Worm (Caenorhabditis elegans) whole organism, L2 larva: ENCODE measurements around the gene camt-1.

Experiments
- C34F6.9 ChIP-seq: fragments of 150-350 bp; optimal IDR thresholded peaks from 2 replicates; lab custom pipeline; 2014; ENCODE audit warnings: missing biosample characterization, missing genetic modification characterization
- F13H6.1 ChIP-seq: sonication (generic microtip); optimal IDR thresholded peaks from 2 replicates; lab custom pipeline; 2016; ENCODE audit warnings: missing genetic modification characterization, missing compliant biosample characterization
- R02D3.7 ChIP-seq: fragments of 150-350 bp; optimal IDR thresholded peaks from 2 replicates; lab custom pipeline; 2014; ENCODE audit warnings: missing biosample characterization, missing genetic modification characterization
- aly-2 ChIP-seq: fragments of 150-350 bp; optimal IDR thresholded peaks from 2 replicates; lab custom pipeline; 2014; ENCODE audit warnings: missing biosample characterization, missing genetic modification characterization
- ama-1 ChIP-seq: fragments of 150-350 bp; optimal IDR thresholded peaks from 2 replicates; lab custom pipeline; 2018; ENCODE audit warnings: inconsistent platforms
- blmp-1 ChIP-seq: sonication (generic microtip); optimal IDR thresholded peaks from 2 replicates; lab custom pipeline; 2017; ENCODE audit warnings: missing genetic modification characterization, mild to moderate bottlenecking, missing compliant biosample characterization, antibody characterized with exemption, moderate library complexity; ENCODE audit not compliant: insufficient read depth
- ceh-16 ChIP-seq: fragments of 150-350 bp; optimal IDR thresholded peaks from 2 replicates; lab custom pipeline; 2014; ENCODE audit warnings: missing biosample characterization, missing genetic modification characterization
- egl-27 ChIP-seq: sonication (generic microtip); optimal IDR thresholded peaks from 3 replicates; lab custom pipeline; 2017; ENCODE audit warnings: missing biosample characterization, missing genetic modification reagents, missing genetic modification characterization
- elt-1 ChIP-seq: fragments of 150-350 bp; optimal IDR thresholded peaks from 2 replicates; lab custom pipeline; 2014; ENCODE audit warnings: missing biosample characterization, missing genetic modification characterization
- fos-1 ChIP-seq: fragments of 150-350 bp; optimal IDR thresholded peaks from 2 replicates; lab custom pipeline; 2014; ENCODE audit warnings: missing biosample characterization, missing genetic modification characterization
- lin-11 ChIP-seq: fragments of 150-350 bp; sonication (generic microtip); optimal IDR thresholded peaks from 2 replicates; lab custom pipeline; 2014; ENCODE audit warnings: missing biosample characterization, missing genetic modification characterization, inconsistent platforms, mixed read lengths
- lin-13 ChIP-seq: fragments of 150-350 bp; optimal IDR thresholded peaks from 2 replicates; lab custom pipeline; 2014; ENCODE audit warnings: missing biosample characterization, missing genetic modification reagents, missing genetic modification characterization
- lsy-2 ChIP-seq, 2 experiments: fragments of 150-350 bp in 1 of 2; sonication (generic microtip) in 1 of 2; optimal IDR thresholded peaks; 2 replicates each; lab custom pipeline; 2014 to 2017; ENCODE audit warnings: missing biosample characterization in 2 of 2, missing genetic modification characterization in 2 of 2
- mdl-1 ChIP-seq, 2 experiments: fragments of 150-350 bp in 1 of 2; sonication (generic microtip) in 1 of 2; optimal IDR thresholded peaks; 2 replicates each; lab custom pipeline; 2017; ENCODE audit warnings: missing biosample characterization in 2 of 2, missing genetic modification characterization in 2 of 2
- nhr-11 ChIP-seq: fragments of 150-350 bp; optimal IDR thresholded peaks from 2 replicates; lab custom pipeline; 2014; ENCODE audit warnings: missing biosample characterization, missing genetic modification characterization
- nhr-12 ChIP-seq: fragments of 150-350 bp; optimal IDR thresholded peaks from 2 replicates; lab custom pipeline; 2014; ENCODE audit warnings: missing biosample characterization, missing genetic modification characterization
- nhr-129 ChIP-seq: fragments of 150-350 bp; optimal IDR thresholded peaks from 2 replicates; lab custom pipeline; 2014; ENCODE audit warnings: missing biosample characterization, missing genetic modification characterization
- nhr-237 ChIP-seq: fragments of 150-350 bp; optimal IDR thresholded peaks from 2 replicates; lab custom pipeline; 2014; ENCODE audit warnings: missing biosample characterization, missing genetic modification characterization
- nhr-25 ChIP-seq: fragments of 150-350 bp; sonication (generic microtip); optimal IDR thresholded peaks from 3 replicates; lab custom pipeline; 2014; ENCODE audit warnings: missing biosample characterization, missing genetic modification characterization
- nhr-6 ChIP-seq: fragments of 150-350 bp; optimal IDR thresholded peaks from 2 replicates; lab custom pipeline; 2014; ENCODE audit warnings: missing biosample characterization, missing genetic modification characterization
- nhr-77 ChIP-seq: fragments of 150-350 bp; optimal IDR thresholded peaks from 2 replicates; lab custom pipeline; 2014; ENCODE audit warnings: missing biosample characterization, missing genetic modification characterization
- peb-1 ChIP-seq: fragments of 150-350 bp; optimal IDR thresholded peaks from 2 replicates; lab custom pipeline; 2014; ENCODE audit warnings: missing biosample characterization, missing genetic modification characterization
- sem-4 ChIP-seq: fragments of 150-350 bp; optimal IDR thresholded peaks from 2 replicates; lab custom pipeline; 2014; ENCODE audit warnings: missing biosample characterization, missing genetic modification reagents, missing genetic modification characterization
- skn-1 ChIP-seq: sonication (generic microtip); optimal IDR thresholded peaks from 2 replicates; lab custom pipeline; 2017; ENCODE audit warnings: missing biosample characterization, missing genetic modification characterization
- sma-3 ChIP-seq: sonication (generic microtip); optimal IDR thresholded peaks from 2 replicates; lab custom pipeline; 2016; ENCODE audit warnings: missing genetic modification reagents, missing genetic modification characterization, missing compliant biosample characterization
- sma-9 ChIP-seq, 2 experiments: fragments of 150-350 bp in 1 of 2; sonication (generic microtip) in 1 of 2; optimal IDR thresholded peaks; 2 replicates each; lab custom pipeline; 2014 to 2016; ENCODE audit warnings: missing genetic modification characterization in 2 of 2, mild to moderate bottlenecking in 1 of 2, missing biosample characterization in 1 of 2, missing compliant biosample characterization in 1 of 2, missing genetic modification reagents in 1 of 2, moderate library complexity in 1 of 2
- unc-39 ChIP-seq: fragments of 150-350 bp; optimal IDR thresholded peaks from 2 replicates; lab custom pipeline; 2014; ENCODE audit warnings: missing biosample characterization, missing genetic modification characterization
- zag-1 ChIP-seq: fragments of 150-350 bp; optimal IDR thresholded peaks from 2 replicates; lab custom pipeline; 2014; ENCODE audit warnings: missing biosample characterization, missing genetic modification characterization
- ztf-1 ChIP-seq: fragments of 200-800 bp; sonication (Bioruptor generic); conservative IDR thresholded peaks from 2 replicates; pipeline ENCODE4 v1.3.6; 2022; ENCODE audit warnings: missing genetic modification characterization, missing compliant biosample characterization
- ztf-11 ChIP-seq: sonication (generic microtip); optimal IDR thresholded peaks from 2 replicates; lab custom pipeline; 2017; ENCODE audit warnings: missing biosample characterization, missing genetic modification characterization

The camt-1 gene

DNA sequence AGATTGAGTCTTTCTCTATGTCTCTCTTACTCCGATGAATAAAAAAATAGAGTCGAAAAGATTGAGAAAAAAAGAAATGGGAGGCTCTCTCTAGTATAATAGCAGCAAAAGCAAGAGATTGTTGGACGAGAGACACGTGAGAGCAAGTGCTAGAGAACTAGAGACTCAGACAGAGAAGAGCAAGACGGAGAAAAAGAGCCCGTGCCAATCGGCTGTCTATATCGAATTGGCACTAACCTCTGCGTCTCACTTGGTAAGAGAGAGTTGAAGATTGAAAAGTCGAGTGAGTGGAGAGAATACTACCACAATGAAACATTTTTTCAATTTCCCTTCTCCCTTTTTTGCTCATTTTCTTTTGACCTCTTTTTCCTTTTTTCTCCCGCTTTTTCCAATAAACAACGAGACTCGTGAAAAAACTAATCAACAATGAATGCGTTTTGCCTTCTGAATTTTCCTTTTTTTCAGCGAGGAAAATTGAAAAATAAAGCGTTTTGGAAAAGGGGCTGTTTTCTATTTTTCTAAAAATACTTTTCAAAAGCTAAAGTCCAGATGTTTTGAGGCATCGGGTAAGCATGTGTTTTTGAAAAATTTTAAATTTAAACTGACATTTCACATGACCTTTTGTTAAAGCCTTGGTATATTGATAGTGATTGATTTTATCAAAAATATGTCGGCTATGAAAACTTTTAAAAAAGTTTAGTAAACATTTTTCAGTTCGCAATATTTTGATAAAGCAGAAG, 1.8 kb upstream of the camt-1 start (continued):
- TF ChIP-seq unc-39 (tag; lab: Kevin White, UChicago) (no peak), sem-4 (peak; percentile 60), ztf-1 (GFP tag; lab: Robert Waterston, UW) (no peak), nhr-11 (tag; lab: Kevin White, UChicago) (no peak)

DNA sequence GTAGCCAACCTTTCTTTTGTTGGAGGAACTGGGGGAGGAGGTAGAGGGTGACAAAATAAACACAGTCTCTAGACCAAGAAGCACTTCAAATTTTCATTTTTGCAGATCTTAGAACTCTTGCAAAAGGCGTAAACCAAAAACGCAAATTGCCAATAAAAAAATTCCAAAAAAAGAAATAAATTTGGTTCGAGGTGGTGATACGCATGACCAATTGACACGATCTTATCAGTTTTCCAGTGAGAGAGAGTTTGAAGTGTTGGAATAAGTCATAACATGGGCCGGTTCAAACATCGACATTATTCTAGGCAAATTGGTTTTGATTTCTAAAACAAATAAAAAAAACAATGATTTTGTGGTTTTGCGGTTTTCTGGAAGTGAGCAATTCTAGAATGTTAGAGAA, 9.1 kb downstream of the camt-1 start:
- no peak for TF ChIP-seq nhr-12
- peak; percentile 64 for TF ChIP-seq fos-1 (tag; lab: Kevin White, UChicago)
- no peak for TF ChIP-seq aly-2 (tag; lab: Kevin White, UChicago)

DNA sequence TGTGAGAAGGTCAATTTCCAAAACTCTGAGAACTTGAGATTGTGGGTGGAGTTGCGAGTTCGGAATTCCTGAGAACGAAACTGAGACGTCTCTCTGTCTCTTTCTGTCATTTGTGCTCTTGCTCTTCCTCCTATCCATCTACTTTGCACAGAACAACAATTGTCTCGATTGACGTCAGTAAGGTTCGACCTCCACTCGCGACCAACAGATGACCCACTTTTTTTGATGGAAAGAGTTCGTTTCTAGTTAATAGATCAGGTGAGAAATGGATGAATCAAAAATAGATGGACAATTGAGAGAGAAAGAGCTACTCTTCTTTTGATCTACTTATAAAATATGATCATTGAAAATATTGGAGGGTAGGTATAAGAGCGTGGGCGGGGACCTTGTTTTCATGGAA, 10.4 kb downstream of the camt-1 start:
- no peak for TF ChIP-seq nhr-25 (tag; lab: Kevin White, UChicago)
- no peak for TF ChIP-seq nhr-77 (tag; lab: Kevin White, UChicago)
- no peak for TF ChIP-seq nhr-6
- TF ChIP-seq C34F6.9 (tag; lab: Kevin White, UChicago) = peak; percentile 36
- TF ChIP-seq nhr-129 (tag; lab: Kevin White, UChicago) = peak; percentile 71
- peak; percentile 69 for TF ChIP-seq sma-9 (GFP tag; optimal IDR thresholded peaks at IDR 0.05; lab: Kevin White, UChicago)
- no peak for TF ChIP-seq sma-9 (tag; optimal IDR thresholded peaks at IDR 0.05; lab: Kevin White, UChicago)
- TF ChIP-seq sma-3 (GFP tag; lab: Kevin White, UChicago) = no peak
- peak; percentile 48 for TF ChIP-seq F13H6.1 (tag; lab: Kevin White, UChicago)
- TF ChIP-seq fos-1 (tag; lab: Kevin White, UChicago) = no peak
- TF ChIP-seq lsy-2 (tag; optimal IDR thresholded peaks at IDR 0.05; lab: Kevin White, UChicago) = peak in 1 of 2 experiments; percentile 45
- no peak for TF ChIP-seq skn-1
- TF ChIP-seq, all 48 proteins: peak for 5

DNA sequence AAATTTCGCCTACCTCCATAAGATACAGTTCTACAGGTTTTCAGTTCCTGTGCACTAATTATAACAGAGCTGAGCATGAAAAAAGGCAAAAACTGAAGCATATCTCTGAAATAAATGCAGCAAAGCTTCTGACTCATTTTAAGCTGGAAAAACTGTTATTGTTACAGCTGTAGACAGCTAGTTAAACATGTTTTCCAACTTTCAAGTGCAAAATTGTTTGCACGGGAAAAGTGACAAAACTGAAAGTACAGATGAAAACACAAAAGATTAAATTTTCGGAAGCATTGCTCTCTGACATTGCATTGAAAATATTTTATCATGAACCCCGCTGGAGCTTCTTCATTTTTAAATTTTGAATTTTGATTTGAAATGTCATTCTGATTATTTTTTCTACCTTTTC, 14.2 kb downstream of the camt-1 start, which contains the start of gene T05C1.5:
Gene T05C1.5 (minus strand): TSS at position 101 of the 400 bp plus-strand sequence.
- TF ChIP-seq elt-1 = no peak
- no peak for TF ChIP-seq blmp-1 (tag; lab: Kevin White, UChicago)
- TF ChIP-seq F13H6.1 (tag; lab: Kevin White, UChicago) = no peak
- TF ChIP-seq peb-1 = no peak
- TF ChIP-seq nhr-12 = no peak
- TF ChIP-seq ztf-11 (tag; lab: Kevin White, UChicago) = no peak
- TF ChIP-seq egl-27 (tag; lab: Kevin White, UChicago) = no peak
- TF ChIP-seq R02D3.7 (tag; lab: Kevin White, UChicago) = no peak
- no peak for TF ChIP-seq mdl-1 (tag; optimal IDR thresholded peaks at IDR 0.05; lab: Kevin White, UChicago)
- TF ChIP-seq ama-1 (lab: Kevin White, UChicago) = no peak
- TF ChIP-seq zag-1 = no peak

DNA sequence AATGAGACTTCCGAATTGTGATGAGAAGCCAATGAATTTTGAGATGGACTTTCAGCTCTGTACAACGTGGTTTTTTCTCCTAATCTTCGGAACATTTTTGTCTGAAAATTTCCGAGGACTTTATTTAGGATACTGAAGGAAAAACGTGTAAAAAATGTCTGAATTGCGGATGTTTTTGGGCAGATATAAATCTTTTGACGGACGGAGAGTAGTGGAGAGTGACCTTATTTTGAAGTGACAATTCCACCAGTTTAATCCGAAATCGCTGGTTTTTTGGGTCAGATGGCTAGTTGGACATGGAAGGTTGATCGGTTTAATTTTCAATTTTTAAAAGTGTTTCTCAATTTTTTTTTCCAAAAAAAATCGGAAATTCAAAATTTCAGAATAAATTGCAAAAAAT, 15.7 kb downstream of the camt-1 start, which contains the start of gene T05C1.3:
Gene T05C1.3 (minus strand): TSS at position 101 of the 400 bp plus-strand sequence.
- TF ChIP-seq lin-13 (GFP tag; lab: Kevin White, UChicago) (no peak), fos-1 (tag; lab: Kevin White, UChicago) (no peak), sem-4 (no peak), zag-1 (no peak), lin-11 (tag; lab: Kevin White, UChicago) (no peak)

DNA sequence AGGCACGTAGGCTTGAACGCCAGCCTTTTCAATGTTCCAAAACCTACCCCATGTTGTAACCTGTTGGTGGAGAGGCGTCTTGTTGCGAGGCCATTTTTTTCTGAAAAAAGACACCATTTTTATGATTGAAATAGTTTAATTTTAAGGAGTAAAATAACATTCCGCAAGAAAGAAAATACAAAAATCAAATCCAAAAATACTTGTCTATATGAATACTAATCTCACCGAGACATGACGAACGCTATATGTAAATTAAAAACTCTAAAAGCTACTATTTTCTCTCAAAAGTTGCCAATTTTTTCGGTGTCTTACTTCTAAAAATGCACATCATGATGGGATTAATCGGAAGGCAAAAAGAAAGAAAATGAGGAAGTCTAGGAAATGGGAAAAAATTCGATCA, 22.9 kb downstream of the camt-1 start, which contains the start of gene T05C1.2:
Gene T05C1.2 (minus strand): TSS at position 101 of the 400 bp plus-strand sequence.
- no peak for TF ChIP-seq skn-1
- no peak for TF ChIP-seq ceh-16 (tag; lab: Kevin White, UChicago)
- TF ChIP-seq lin-13 (GFP tag; lab: Kevin White, UChicago) = no peak
- TF ChIP-seq nhr-237 = no peak
